Fruit fly (Drosophila melanogaster) whole organism: ENCODE results near the gene ND-B17.
"Not testable (repeated sequence)": the region's sequence is repeated elsewhere in the genome, so short reads cannot be mapped to it uniquely, and the experiment has no call there.

ENCODE experiments used
- CG8478 ChIP-seq: fragments of >200 bp; optimal IDR thresholded peaks from 2 replicates; lab custom pipeline; 2018; ENCODE audit warnings: inconsistent platforms
- Dll ChIP-seq: fragments of >200 bp; optimal IDR thresholded peaks from 2 replicates; lab custom pipeline; 2017
- EcR ChIP-seq, 2 experiments: fragments of >200 bp; optimal IDR thresholded peaks; 2 replicates each; lab custom pipeline; 2017; ENCODE audit warnings: missing biosample characterization in 2 of 2, missing genetic modification characterization in 2 of 2, missing genetic modification reagents in 2 of 2
- pan ChIP-seq: fragments of >200 bp; optimal IDR thresholded peaks from 2 replicates; lab custom pipeline; 2017
- psq ChIP-seq: fragments of >200 bp; optimal IDR thresholded peaks from 2 replicates; lab custom pipeline; 2017
- usp ChIP-seq: fragments of >200 bp; optimal IDR thresholded peaks from 2 replicates; lab custom pipeline; 2017; ENCODE audit warnings: missing biosample characterization, missing genetic modification characterization, mixed read lengths

dm6 chr2L:15710999-15711398 lies 39.9 kb downstream of the ND-B17 start, which contains the start of gene CG43924:
- TF ChIP-seq Dll; usp (GFP tag; lab: Kevin White, UChicago); psq (lab: Kevin White, UChicago); CG8478 (lab: Kevin White, UChicago); pan (lab: Kevin White, UChicago); EcR (GFP tag; optimal IDR thresholded peaks at IDR 0.05; lab: Kevin White, UChicago): not testable (repeated sequence)
